Fruit fly (Drosophila melanogaster) S2 (cell line): Measurements from ENCODE around the gene Gbs-70E.

ENCODE experiments used
- CG8478 ChIP-seq: fragments of >200 bp; optimal IDR thresholded peaks from 2 replicates; lab custom pipeline; 2018
- CTCF ChIP-seq, 2 experiments: fragments of >200 bp; optimal IDR thresholded peaks; 2 replicates each; lab custom pipeline; 2018

DNA sequence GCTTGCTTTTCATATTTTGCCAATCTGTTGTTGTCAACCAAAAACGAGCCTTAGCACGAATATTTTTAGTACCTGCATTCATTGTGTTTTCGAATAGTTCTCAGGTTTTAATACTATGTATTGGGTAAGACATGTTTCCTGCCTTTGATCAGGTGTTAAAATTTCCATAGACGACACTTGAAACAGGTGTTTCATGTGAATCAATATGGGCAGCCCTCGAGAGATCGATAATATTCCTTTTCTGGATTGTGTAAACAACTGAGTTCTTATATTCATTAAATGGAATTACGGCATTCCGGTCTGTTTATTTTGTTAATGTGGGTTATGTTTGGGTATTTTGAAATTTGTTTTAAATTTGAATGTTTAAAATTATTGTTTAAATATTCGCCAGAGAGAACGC, 1.6 kb downstream of the Gbs-70E start:
- no peak for TF ChIP-seq CTCF (optimal IDR thresholded peaks at IDR 0.05; lab: Kevin White, UChicago)
- TF ChIP-seq CG8478 (lab: Kevin White, UChicago), result no peak
